Fruit fly (Drosophila melanogaster) whole organism, embryonic: ENCODE data around the gene CG44476.

Source experiments
- Aef1 ChIP-seq: fragments of 200-800 bp; sonication (Bioruptor generic); IDR thresholded peaks from 3 replicates; pipeline ENCODE4 v1.3.6; 2022; ENCODE audit warnings: missing biosample characterization, missing genetic modification characterization
- CG11247 ChIP-seq: fragments of 200-800 bp; sonication (Bioruptor generic); IDR thresholded peaks from 2 replicates; pipeline ENCODE4 v1.3.6; 2022; ENCODE audit warnings: missing biosample characterization, missing genetic modification characterization
- CG12071 ChIP-seq: fragments of 200-800 bp; sonication (Bioruptor generic); optimal IDR thresholded peaks from 3 replicates; lab custom pipeline; 2018; ENCODE audit warnings: missing biosample characterization, mild to moderate bottlenecking, missing genetic modification characterization
- CG12104 ChIP-seq: fragments of 200-800 bp; sonication (Bioruptor generic); optimal IDR thresholded peaks from 3 replicates; lab custom pipeline; 2016; ENCODE audit warnings: missing biosample characterization, missing genetic modification characterization
- CG12769 ChIP-seq: fragments of 200-800 bp; sonication (Bioruptor generic); optimal IDR thresholded peaks from 2 replicates; lab custom pipeline; 2019; ENCODE audit warnings: missing biosample characterization, mild to moderate bottlenecking, missing genetic modification characterization, moderate library complexity
- CG13624 ChIP-seq: fragments of 200-800 bp; sonication (Bioruptor generic); optimal IDR thresholded peaks from 2 replicates; lab custom pipeline; 2016; ENCODE audit warnings: missing biosample characterization, missing genetic modification characterization
- CG14050 ChIP-seq: fragments of 200-800 bp; sonication (Bioruptor generic); IDR thresholded peaks from 3 replicates; pipeline ENCODE4 v1.3.6; 2022; ENCODE audit warnings: missing biosample characterization, missing genetic modification characterization
- CG15269 ChIP-seq: fragments of 200-800 bp; sonication (Bioruptor generic); optimal IDR thresholded peaks from 2 replicates; lab custom pipeline; 2018; ENCODE audit warnings: missing biosample characterization, mild to moderate bottlenecking, missing genetic modification characterization, moderate library complexity
- CG15601 ChIP-seq: fragments of 200-800 bp; sonication (Bioruptor generic); optimal IDR thresholded peaks from 3 replicates; lab custom pipeline; 2019; ENCODE audit warnings: missing biosample characterization, mild to moderate bottlenecking, missing genetic modification characterization, moderate library complexity
- CG1647 ChIP-seq: fragments of 200-800 bp; sonication (Bioruptor generic); optimal IDR thresholded peaks from 3 replicates; lab custom pipeline; 2016; ENCODE audit warnings: missing biosample characterization, missing genetic modification characterization
- CG16815 ChIP-seq: fragments of 200-800 bp; sonication (Bioruptor generic); optimal IDR thresholded peaks from 3 replicates; lab custom pipeline; 2017; ENCODE audit warnings: missing biosample characterization, mild to moderate bottlenecking, missing genetic modification characterization
- CG18764 ChIP-seq: fragments of 200-800 bp; sonication (Bioruptor generic); optimal IDR thresholded peaks from 3 replicates; lab custom pipeline; 2016; ENCODE audit warnings: missing biosample characterization, missing genetic modification characterization
- CG2678 ChIP-seq: fragments of 200-800 bp; sonication (Bioruptor generic); optimal IDR thresholded peaks from 3 replicates; lab custom pipeline; 2019; ENCODE audit warnings: missing biosample characterization, mild to moderate bottlenecking, missing genetic modification characterization, moderate library complexity
- CG2889 ChIP-seq: fragments of 200-800 bp; sonication (Bioruptor generic); IDR thresholded peaks from 3 replicates; pipeline ENCODE4 v1.3.6; 2022; ENCODE audit warnings: missing biosample characterization, missing genetic modification characterization
- CG3065 ChIP-seq: fragments of 200-800 bp; sonication (Bioruptor generic); optimal IDR thresholded peaks from 2 replicates; lab custom pipeline; 2016; ENCODE audit warnings: missing biosample characterization, missing genetic modification characterization
- CG32772 ChIP-seq: fragments of 200-800 bp; sonication (Bioruptor generic); IDR thresholded peaks from 2 replicates; pipeline ENCODE4 v1.3.6; 2022; ENCODE audit warnings: missing biosample characterization, missing genetic modification characterization
- CG3838 ChIP-seq: fragments of 200-800 bp; sonication (Bioruptor generic); optimal IDR thresholded peaks from 3 replicates; lab custom pipeline; 2016; ENCODE audit warnings: missing biosample characterization, missing genetic modification characterization
- CG3847 ChIP-seq: fragments of 200-800 bp; sonication (Bioruptor generic); IDR thresholded peaks from 2 replicates; pipeline ENCODE4 v1.3.6; 2022; ENCODE audit warnings: missing biosample characterization, missing genetic modification characterization
- CG6791 ChIP-seq: fragments of 200-800 bp; sonication (Bioruptor generic); IDR thresholded peaks from 3 replicates; pipeline ENCODE4 v1.3.6; 2022; ENCODE audit warnings: missing biosample characterization, missing genetic modification characterization; ENCODE audit not compliant: partially characterized antibody
- CG7987 ChIP-seq: fragments of 200-800 bp; sonication (Bioruptor generic); optimal IDR thresholded peaks from 2 replicates; lab custom pipeline; 2018; ENCODE audit warnings: missing biosample characterization, mild to moderate bottlenecking, missing genetic modification characterization, moderate library complexity
- CG9609 ChIP-seq: fragments of 200-800 bp; sonication (Bioruptor generic); optimal IDR thresholded peaks from 3 replicates; lab custom pipeline; 2016; ENCODE audit warnings: missing biosample characterization, missing genetic modification characterization
- CG9876 ChIP-seq: fragments of 200-800 bp; sonication (Bioruptor generic); optimal IDR thresholded peaks from 2 replicates; lab custom pipeline; 2016; ENCODE audit warnings: missing biosample characterization, missing genetic modification characterization
- D ChIP-seq, 2 experiments: fragments of 200-800 bp in 1 of 2; fragments of >200 bp in 1 of 2; sonication (Bioruptor generic) in 1 of 2; optimal IDR thresholded peaks; 2 replicates in 1 of 2; 3 replicates in 1 of 2; lab custom pipeline; 2017; ENCODE audit warnings: mild to moderate bottlenecking in 1 of 2, missing biosample characterization in 1 of 2, missing genetic modification characterization in 1 of 2, missing genetic modification reagents in 1 of 2
- Dad ChIP-seq: fragments of 200-800 bp; sonication (Bioruptor generic); optimal IDR thresholded peaks from 3 replicates; lab custom pipeline; 2016; ENCODE audit warnings: missing biosample characterization, missing genetic modification characterization
- Mrtf ChIP-seq: fragments of 200-800 bp; sonication (Bioruptor generic); IDR thresholded peaks from 3 replicates; pipeline ENCODE4 v1.3.6; 2022; ENCODE audit warnings: missing biosample characterization, missing genetic modification characterization
- Oaz ChIP-seq: fragments of 200-800 bp; sonication (Bioruptor generic); IDR thresholded peaks from 2 replicates; pipeline ENCODE4 v1.3.6; 2022; ENCODE audit warnings: missing biosample characterization, missing genetic modification characterization
- Ptx1 ChIP-seq: fragments of 200-800 bp; sonication (Bioruptor generic); IDR thresholded peaks from 2 replicates; pipeline ENCODE4 v1.3.6; 2022; ENCODE audit warnings: missing biosample characterization, missing genetic modification characterization
- Sry-δ ChIP-seq: fragments of 200-800 bp; sonication (Bioruptor generic); optimal IDR thresholded peaks from 2 replicates; lab custom pipeline; 2016; ENCODE audit warnings: missing biosample characterization, missing genetic modification characterization
- Vsx1 ChIP-seq: fragments of 200-800 bp; sonication (Bioruptor generic); optimal IDR thresholded peaks from 2 replicates; lab custom pipeline; 2017; ENCODE audit warnings: missing biosample characterization, mild to moderate bottlenecking, missing genetic modification characterization, missing genetic modification reagents
- Xrp1 ChIP-seq: fragments of 200-800 bp; sonication (Bioruptor generic); IDR thresholded peaks from 2 replicates; pipeline ENCODE4 v1.3.6; 2022; ENCODE audit warnings: missing biosample characterization, missing genetic modification characterization
- YL-1 ChIP-seq: fragments of 200-800 bp; sonication (Bioruptor generic); optimal IDR thresholded peaks from 3 replicates; lab custom pipeline; 2017; ENCODE audit warnings: missing biosample characterization, mild to moderate bottlenecking, missing genetic modification characterization
- amos ChIP-seq: fragments of 200-800 bp; sonication (Bioruptor generic); IDR thresholded peaks from 2 replicates; pipeline ENCODE4 v1.3.6; 2022; ENCODE audit warnings: missing biosample characterization, missing genetic modification characterization; ENCODE audit not compliant: partially characterized antibody
- cad ChIP-seq: fragments of >200 bp; optimal IDR thresholded peaks from 2 replicates; lab custom pipeline; 2017; ENCODE audit warnings: missing biosample characterization, missing genetic modification characterization
- cas ChIP-seq: fragments of 200-800 bp; sonication (Bioruptor generic); IDR thresholded peaks from 2 replicates; pipeline ENCODE4 v1.3.6; 2022; ENCODE audit warnings: missing biosample characterization, missing genetic modification characterization
- chn ChIP-seq: fragments of 200-800 bp; sonication (Bioruptor generic); optimal IDR thresholded peaks from 2 replicates; lab custom pipeline; 2016; ENCODE audit warnings: missing biosample characterization, missing genetic modification characterization
- ems ChIP-seq: fragments of 200-800 bp; sonication (Bioruptor generic); optimal IDR thresholded peaks from 3 replicates; lab custom pipeline; 2016; ENCODE audit warnings: missing biosample characterization, missing genetic modification characterization
- ewg ChIP-seq: fragments of 200-800 bp; sonication (Bioruptor generic); optimal IDR thresholded peaks from 3 replicates; lab custom pipeline; 2017; ENCODE audit warnings: mild to moderate bottlenecking, missing biosample characterization, missing genetic modification reagents, missing genetic modification characterization
- eyg ChIP-seq: fragments of 200-800 bp; sonication (Bioruptor generic); optimal IDR thresholded peaks from 3 replicates; lab custom pipeline; 2016; ENCODE audit warnings: missing biosample characterization, missing genetic modification characterization
- ftz-f1 ChIP-seq: fragments of 200-800 bp; sonication (Bioruptor generic); optimal IDR thresholded peaks from 2 replicates; lab custom pipeline; 2016; ENCODE audit warnings: missing biosample characterization, missing genetic modification characterization
- her ChIP-seq: fragments of 200-800 bp; sonication (Bioruptor generic); optimal IDR thresholded peaks from 2 replicates; lab custom pipeline; 2016; ENCODE audit warnings: missing biosample characterization, missing genetic modification characterization
- insv ChIP-seq, 2 experiments: fragments of 200-800 bp; sonication (Bioruptor generic); optimal IDR thresholded peaks; 3 replicates each; lab custom pipeline; 2016 to 2018; ENCODE audit warnings: missing biosample characterization in 2 of 2, missing genetic modification characterization in 2 of 2
- jing ChIP-seq: fragments of 200-800 bp; sonication (Bioruptor generic); optimal IDR thresholded peaks from 2 replicates; lab custom pipeline; 2018; ENCODE audit warnings: missing biosample characterization, mild to moderate bottlenecking, missing genetic modification characterization
- kni ChIP-seq: fragments of 200-800 bp; sonication (Bioruptor generic); optimal IDR thresholded peaks from 3 replicates; lab custom pipeline; 2017; ENCODE audit warnings: mild to moderate bottlenecking, missing biosample characterization, missing genetic modification reagents, missing genetic modification characterization
- peb ChIP-seq: fragments of 200-800 bp; sonication (Bioruptor generic); IDR thresholded peaks from 2 replicates; pipeline ENCODE4 v1.3.6; 2022; ENCODE audit warnings: missing biosample characterization, missing genetic modification characterization
- pita ChIP-seq: fragments of 200-800 bp; sonication (Bioruptor generic); optimal IDR thresholded peaks from 2 replicates; lab custom pipeline; 2017; ENCODE audit warnings: missing biosample characterization, mild to moderate bottlenecking, missing genetic modification characterization
- shn ChIP-seq: fragments of 200-800 bp; sonication (Bioruptor generic); optimal IDR thresholded peaks from 3 replicates; lab custom pipeline; 2016; ENCODE audit warnings: missing biosample characterization, missing genetic modification characterization
- sqz ChIP-seq: fragments of 200-800 bp; sonication (Bioruptor generic); optimal IDR thresholded peaks from 3 replicates; lab custom pipeline; 2018; ENCODE audit warnings: missing biosample characterization, mild to moderate bottlenecking, missing genetic modification characterization
- usp ChIP-seq: fragments of >200 bp; optimal IDR thresholded peaks from 2 replicates; lab custom pipeline; 2017; ENCODE audit warnings: missing biosample characterization, missing genetic modification characterization
- vvl ChIP-seq: fragments of 200-800 bp; sonication (Bioruptor generic); IDR thresholded peaks from 2 replicates; pipeline ENCODE4 v1.3.6; 2022; ENCODE audit warnings: missing biosample characterization, missing genetic modification characterization
- zen ChIP-seq: fragments of 200-800 bp; sonication (Bioruptor generic); optimal IDR thresholded peaks from 3 replicates; lab custom pipeline; 2018; ENCODE audit warnings: missing biosample characterization, mild to moderate bottlenecking, missing genetic modification characterization, moderate library complexity

The CG44476 gene

DNA sequence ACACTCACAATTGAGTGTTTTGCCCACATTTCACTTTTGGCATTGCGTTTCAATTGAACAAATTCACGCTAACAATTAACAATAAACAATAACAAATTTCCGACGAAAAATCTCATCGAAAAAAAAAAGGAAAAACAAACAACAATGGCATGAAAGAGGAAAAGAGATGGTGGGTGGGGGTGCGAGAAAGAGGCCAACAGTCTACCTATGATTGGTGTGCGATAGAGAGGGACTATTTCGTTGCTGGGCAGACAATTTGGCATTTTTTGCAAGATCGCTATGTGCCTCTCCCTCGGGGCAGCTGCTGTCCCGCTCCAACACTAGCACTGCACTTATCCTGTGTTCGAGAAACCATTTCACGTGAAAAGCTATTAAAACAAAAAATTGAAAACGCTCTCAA, 36.9 kb upstream of the CG44476 start (continued):
- peak; percentile 67 for TF ChIP-seq D (optimal IDR thresholded peaks at IDR 0.05; lab: Kevin White, UChicago)
- no peak for TF ChIP-seq D (GFP tag; optimal IDR thresholded peaks at IDR 0.05; lab: Kevin White, UChicago)
- peak; percentile 64 for TF ChIP-seq sqz
- TF ChIP-seq zen (tag; lab: Kevin White, UChicago) = peak; percentile 48
- TF ChIP-seq CG9876 (GFP tag; lab: Kevin White, UChicago) = no peak
- no peak for TF ChIP-seq CG2889
- no peak for TF ChIP-seq cas (GFP tag; lab: Robert Waterston, UW)
- TF ChIP-seq peb (GFP tag; lab: Robert Waterston, UW) = no peak
- TF ChIP-seq CG3847 (GFP tag; lab: Robert Waterston, UW) = no peak
- no peak for TF ChIP-seq insv (GFP tag; optimal IDR thresholded peaks at IDR 0.05; lab: Kevin White, UChicago)
- TF ChIP-seq Xrp1 (GFP tag; lab: Robert Waterston, UW) = no peak
- TF ChIP-seq CG3838 (GFP tag; lab: Kevin White, UChicago) = no peak
- no peak for TF ChIP-seq eyg (GFP tag; lab: Kevin White, UChicago)
- TF ChIP-seq Sry-δ (GFP tag; lab: Kevin White, UChicago) = no peak
- TF ChIP-seq Oaz (GFP tag; lab: Robert Waterston, UW) = no peak
- no peak for TF ChIP-seq CG9609
- TF ChIP-seq ewg = no peak
- TF ChIP-seq cad (GFP tag; lab: Kevin White, UChicago) = peak; percentile 8
- no peak for TF ChIP-seq CG7987
- no peak for TF ChIP-seq Vsx1 (GFP tag; lab: Kevin White, UChicago)
- no peak for TF ChIP-seq YL-1 (GFP tag; lab: Kevin White, UChicago)
- no peak for TF ChIP-seq CG12071 (GFP tag; lab: Kevin White, UChicago)
- no peak for TF ChIP-seq CG12104 (GFP tag; lab: Kevin White, UChicago)
- TF ChIP-seq CG18764 = no peak
- TF ChIP-seq amos (GFP tag; lab: Robert Waterston, UW) = no peak

DNA sequence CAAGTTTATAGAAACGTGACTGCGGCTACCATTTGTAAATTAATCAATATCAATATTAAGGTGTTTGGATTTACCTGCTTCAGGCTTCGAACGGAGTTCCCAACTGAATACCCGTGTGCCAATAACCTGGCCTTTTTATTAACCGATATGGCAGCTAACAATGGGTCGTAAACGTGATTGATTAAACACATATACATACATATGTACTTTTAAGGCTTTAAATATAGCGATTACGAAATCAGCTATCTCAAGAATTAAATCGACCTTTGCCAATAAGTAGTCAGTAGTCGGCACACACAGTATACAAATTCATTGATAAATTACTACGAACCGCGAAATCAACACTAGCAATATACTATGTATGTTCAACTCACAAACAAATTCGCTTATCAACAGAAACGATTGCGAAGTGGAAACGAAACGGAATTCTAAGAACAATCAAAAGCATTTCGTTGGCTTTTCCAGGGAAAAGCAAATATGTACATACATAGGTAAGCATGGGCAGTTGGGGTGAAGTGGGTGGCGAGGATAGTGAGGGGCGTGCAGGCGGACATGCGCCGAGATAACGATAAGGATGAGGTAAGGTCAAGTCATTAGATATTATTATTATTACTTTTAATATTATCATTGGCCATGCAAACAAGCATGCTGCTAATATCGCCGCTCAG, 35.7 kb upstream of the CG44476 start:
- TF ChIP-seq Dad = no peak
- TF ChIP-seq CG6791 = no peak
- TF ChIP-seq Ptx1 = 0 out of 2 replicates have a peak, but pooled peaks have one; percentile 15
- TF ChIP-seq CG3065 = peak; percentile 14
- no peak for TF ChIP-seq CG9609
- peak; percentile 73 for TF ChIP-seq vvl (GFP tag; lab: Robert Waterston, UW)
- peak; percentile 65 for TF ChIP-seq CG12104 (GFP tag; lab: Kevin White, UChicago)
- no peak for TF ChIP-seq CG11247 (GFP tag; lab: Robert Waterston, UW)
- TF ChIP-seq CG13624 (GFP tag; lab: Kevin White, UChicago) = no peak
- peak; percentile 67 for TF ChIP-seq CG15601 (tag; lab: Kevin White, UChicago)
- peak; percentile 20 for TF ChIP-seq CG1647
- peak; percentile 78 for TF ChIP-seq CG2678 (tag; lab: Kevin White, UChicago)
- peak; percentile 59 for TF ChIP-seq kni (GFP tag; lab: Kevin White, UChicago)
- TF ChIP-seq jing (GFP tag; lab: Kevin White, UChicago) = peak; percentile 22
- TF ChIP-seq chn (GFP tag; lab: Kevin White, UChicago) = no peak
- peak; percentile 18 for TF ChIP-seq shn (GFP tag; lab: Kevin White, UChicago)
- TF ChIP-seq CG14050 (GFP tag; lab: Robert Waterston, UW) = no peak; the same call in 2 of the 3 replicates
- peak; percentile 67 for TF ChIP-seq ftz-f1 (GFP tag; lab: Kevin White, UChicago)
- TF ChIP-seq Aef1 (GFP tag; lab: Robert Waterston, UW) = no peak
- TF ChIP-seq usp = no peak
- no peak for TF ChIP-seq CG32772 (GFP tag; lab: Robert Waterston, UW)
- TF ChIP-seq CG12769 (tag; lab: Kevin White, UChicago) = peak; percentile 51
- TF ChIP-seq CG15269 (tag; lab: Kevin White, UChicago) = peak; percentile 40
- TF ChIP-seq pita (GFP tag; lab: Kevin White, UChicago) = no peak
- TF ChIP-seq CG16815 (GFP tag; lab: Kevin White, UChicago) = no peak
- peak; percentile 25 for TF ChIP-seq ems
- TF ChIP-seq Mrtf = peak; percentile 62; the same call in 2 of the 3 replicates
- TF ChIP-seq her (GFP tag; lab: Kevin White, UChicago) = peak; percentile 29
